Worm (Caenorhabditis elegans) whole organism, late embryonic: Measurements from ENCODE around the gene T03F6.3.
A peak's percentile ranks its signal among the peaks of the same experiment; 100 is the strongest.

Source experiments
- C38D4.7 ChIP-seq: fragments of 200-800 bp; sonication (Bioruptor generic); optimal IDR thresholded peaks from 2 replicates; lab custom pipeline; 2018; ENCODE audit warnings: mild to moderate bottlenecking, missing genetic modification characterization, moderate library complexity, missing compliant biosample characterization
- K02D7.2 ChIP-seq: sonication (generic microtip); optimal IDR thresholded peaks from 2 replicates; lab custom pipeline; 2017; ENCODE audit warnings: mild to moderate bottlenecking, missing genetic modification characterization, missing compliant biosample characterization
- K09A11.1 ChIP-seq: sonication (generic microtip); optimal IDR thresholded peaks from 2 replicates; lab custom pipeline; 2017; ENCODE audit warnings: antibody characterized with exemption, mild to moderate bottlenecking, missing genetic modification characterization, missing compliant biosample characterization; ENCODE audit not compliant: insufficient read depth
- T23F11.4 ChIP-seq: fragments of 200-800 bp; sonication (Bioruptor generic); optimal IDR thresholded peaks from 2 replicates; lab custom pipeline; 2018; ENCODE audit warnings: mild to moderate bottlenecking, missing genetic modification characterization, missing compliant biosample characterization
- Y22D7AL.16 ChIP-seq: sonication (generic microtip); optimal IDR thresholded peaks from 2 replicates; lab custom pipeline; 2016; ENCODE audit warnings: missing genetic modification characterization, missing compliant biosample characterization
- ceh-14 ChIP-seq: sonication (generic microtip); optimal IDR thresholded peaks from 2 replicates; lab custom pipeline; 2016; ENCODE audit warnings: missing genotype, missing genetic modification characterization, missing compliant biosample characterization
- ceh-18 ChIP-seq: sonication (generic microtip); optimal IDR thresholded peaks from 2 replicates; lab custom pipeline; 2016; ENCODE audit warnings: missing genetic modification characterization, missing compliant biosample characterization
- ceh-19 ChIP-seq: fragments of 200-800 bp; sonication (Bioruptor generic); optimal IDR thresholded peaks from 2 replicates; lab custom pipeline; 2018; ENCODE audit warnings: mild to moderate bottlenecking, missing genetic modification characterization, missing compliant biosample characterization
- ceh-22 ChIP-seq: sonication (generic microtip); optimal IDR thresholded peaks from 2 replicates; lab custom pipeline; 2017; ENCODE audit warnings: missing biosample characterization, missing genetic modification characterization
- ceh-31 ChIP-seq: sonication (generic microtip); optimal IDR thresholded peaks from 2 replicates; lab custom pipeline; 2016; ENCODE audit warnings: missing genetic modification characterization, missing compliant biosample characterization
- ceh-48 ChIP-seq: sonication (generic microtip); optimal IDR thresholded peaks from 2 replicates; lab custom pipeline; 2016; ENCODE audit warnings: missing genetic modification characterization, inconsistent platforms, missing compliant biosample characterization
- ceh-6 ChIP-seq: fragments of 200-800 bp; sonication (Bioruptor generic); optimal IDR thresholded peaks from 2 replicates; lab custom pipeline; 2018; ENCODE audit warnings: mild to moderate bottlenecking, missing genetic modification characterization, missing compliant biosample characterization
- ceh-9 ChIP-seq: sonication (generic microtip); optimal IDR thresholded peaks from 2 replicates; lab custom pipeline; 2016; ENCODE audit warnings: mild to moderate bottlenecking, missing genetic modification characterization, inconsistent platforms, missing compliant biosample characterization
- che-1 ChIP-seq: sonication (generic microtip); optimal IDR thresholded peaks from 2 replicates; lab custom pipeline; 2016; ENCODE audit warnings: mild to moderate bottlenecking, missing genetic modification characterization, missing compliant biosample characterization
- dmd-4 ChIP-seq: sonication (generic microtip); optimal IDR thresholded peaks from 2 replicates; lab custom pipeline; 2016; ENCODE audit warnings: borderline replicate concordance, missing genetic modification characterization, missing compliant biosample characterization
- dve-1 ChIP-seq: sonication (generic microtip); optimal IDR thresholded peaks from 2 replicates; lab custom pipeline; 2017; ENCODE audit warnings: antibody characterized with exemption, mild to moderate bottlenecking, missing genetic modification characterization, missing compliant biosample characterization
- elt-2 ChIP-seq: sonication (generic microtip); optimal IDR thresholded peaks from 2 replicates; lab custom pipeline; 2016; ENCODE audit warnings: missing genetic modification reagents, missing genetic modification characterization, missing compliant biosample characterization
- elt-4 ChIP-seq: sonication (generic microtip); optimal IDR thresholded peaks from 2 replicates; lab custom pipeline; 2016; ENCODE audit warnings: missing genetic modification characterization, missing compliant biosample characterization
- eyg-1 ChIP-seq: sonication (generic microtip); optimal IDR thresholded peaks from 2 replicates; lab custom pipeline; 2016; ENCODE audit warnings: missing genotype, missing genetic modification characterization, missing compliant biosample characterization
- fax-1 ChIP-seq: sonication (generic microtip); optimal IDR thresholded peaks from 2 replicates; lab custom pipeline; 2016; ENCODE audit warnings: missing genotype, missing genetic modification characterization, missing compliant biosample characterization
- fkh-10 ChIP-seq: fragments of 150-350 bp; optimal IDR thresholded peaks from 2 replicates; lab custom pipeline; 2014; ENCODE audit warnings: missing biosample characterization, missing genetic modification reagents, missing genetic modification characterization
- gmeb-2 ChIP-seq: sonication (generic microtip); optimal IDR thresholded peaks from 2 replicates; lab custom pipeline; 2016; ENCODE audit warnings: missing genetic modification characterization, inconsistent platforms, missing compliant biosample characterization
- hlh-13 ChIP-seq: fragments of 200-800 bp; sonication (Bioruptor generic); optimal IDR thresholded peaks from 2 replicates; lab custom pipeline; 2018; ENCODE audit warnings: mild to moderate bottlenecking, missing genetic modification characterization, missing compliant biosample characterization
- hlh-30 ChIP-seq: sonication (generic microtip); optimal IDR thresholded peaks from 2 replicates; lab custom pipeline; 2017; ENCODE audit warnings: antibody characterized with exemption, missing genetic modification characterization, missing compliant biosample characterization; ENCODE audit not compliant: insufficient read depth
- hlh-8 ChIP-seq: sonication (generic microtip); optimal IDR thresholded peaks from 2 replicates; lab custom pipeline; 2016; ENCODE audit warnings: missing genotype, missing genetic modification characterization, missing compliant biosample characterization
- lim-6 ChIP-seq: sonication (generic microtip); optimal IDR thresholded peaks from 2 replicates; lab custom pipeline; 2016; ENCODE audit warnings: missing genetic modification characterization, missing compliant biosample characterization
- lin-11 ChIP-seq: fragments of 200-800 bp; sonication (Bioruptor generic); optimal IDR thresholded peaks from 2 replicates; lab custom pipeline; 2018; ENCODE audit warnings: mild to moderate bottlenecking, missing genetic modification characterization, missing compliant biosample characterization
- madf-2 ChIP-seq: sonication (generic microtip); optimal IDR thresholded peaks from 2 replicates; lab custom pipeline; 2017; ENCODE audit warnings: missing genetic modification characterization, missing compliant biosample characterization
- mec-3 ChIP-seq: sonication (generic microtip); optimal IDR thresholded peaks from 2 replicates; lab custom pipeline; 2016; ENCODE audit warnings: borderline replicate concordance, missing genetic modification characterization, missing compliant biosample characterization
- nfya-1 ChIP-seq: sonication (generic microtip); optimal IDR thresholded peaks from 2 replicates; lab custom pipeline; 2017; ENCODE audit warnings: missing genetic modification characterization, mild to moderate bottlenecking, missing compliant biosample characterization, antibody characterized with exemption, moderate library complexity
- nhr-11 ChIP-seq: fragments of 150-350 bp; optimal IDR thresholded peaks from 2 replicates; lab custom pipeline; 2014; ENCODE audit warnings: missing biosample characterization, missing genetic modification characterization
- npax-4 ChIP-seq: sonication (generic microtip); optimal IDR thresholded peaks from 2 replicates; lab custom pipeline; 2016; ENCODE audit warnings: missing genetic modification characterization, missing compliant biosample characterization
- pax-1 ChIP-seq: fragments of 150-350 bp; optimal IDR thresholded peaks from 2 replicates; lab custom pipeline; 2014; ENCODE audit warnings: missing biosample characterization, missing genetic modification characterization
- pha-2 ChIP-seq: sonication (generic microtip); optimal IDR thresholded peaks from 2 replicates; lab custom pipeline; 2017; ENCODE audit warnings: mild to moderate bottlenecking, missing genetic modification characterization, missing compliant biosample characterization
- pqm-1 ChIP-seq: sonication (generic microtip); optimal IDR thresholded peaks from 2 replicates; lab custom pipeline; 2016; ENCODE audit warnings: missing genetic modification characterization, missing compliant biosample characterization
- pros-1 ChIP-seq: fragments of 150-350 bp; optimal IDR thresholded peaks from 2 replicates; lab custom pipeline; 2014; ENCODE audit warnings: missing biosample characterization, missing genetic modification reagents, missing genetic modification characterization
- sox-4 ChIP-seq: sonication (generic microtip); optimal IDR thresholded peaks from 2 replicates; lab custom pipeline; 2017; ENCODE audit warnings: mild to moderate bottlenecking, missing genetic modification characterization, inconsistent platforms, missing compliant biosample characterization
- tbx-7 ChIP-seq: sonication (generic microtip); optimal IDR thresholded peaks from 2 replicates; lab custom pipeline; 2016; ENCODE audit warnings: missing genotype, missing genetic modification characterization, missing compliant biosample characterization
- unc-42 ChIP-seq: sonication (generic microtip); optimal IDR thresholded peaks from 2 replicates; lab custom pipeline; 2016; ENCODE audit warnings: missing genotype, missing genetic modification characterization, missing compliant biosample characterization
- unc-55 ChIP-seq: sonication (generic microtip); optimal IDR thresholded peaks from 2 replicates; lab custom pipeline; 2017; ENCODE audit warnings: missing biosample characterization, missing genetic modification reagents, missing genetic modification characterization
- ztf-16 ChIP-seq: sonication (generic microtip); optimal IDR thresholded peaks from 2 replicates; lab custom pipeline; 2017; ENCODE audit warnings: missing genetic modification characterization, missing compliant biosample characterization

Gene T03F6.3

ce11 chrIII:13381684-13382083 lies 7.5 kb upstream of the T03F6.3 start:
- TF ChIP-seq mec-3 (tag; lab: Kevin White, UChicago) (no peak), unc-42 (tag; lab: Kevin White, UChicago) (peak; percentile 26)

ce11 chrIII:13383159-13383558 lies 6.0 kb upstream of the T03F6.3 start:
- TF ChIP-seq nhr-11, result no peak
- no peak for TF ChIP-seq K09A11.1 (tag; lab: Kevin White, UChicago)
- no peak for TF ChIP-seq eyg-1
- no peak for TF ChIP-seq che-1 (tag; lab: Kevin White, UChicago)
- peak; percentile 58 for TF ChIP-seq nfya-1

ce11 chrIII:13385850-13386249 lies 3.3 kb upstream of the T03F6.3 start, which contains the start of gene T03F6.4:
Gene T03F6.4, plus strand, starts transcription at chrIII:13386150.
- TF ChIP-seq gmeb-2 (tag; lab: Kevin White, UChicago) (no peak), ceh-31 (tag; lab: Kevin White, UChicago) (no peak), T23F11.4 (GFP tag; lab: Kevin White, UChicago) (no peak), ceh-9 (tag; lab: Kevin White, UChicago) (no peak), che-1 (tag; lab: Kevin White, UChicago) (no peak), K02D7.2 (tag; lab: Kevin White, UChicago) (no peak), ceh-18 (tag; lab: Kevin White, UChicago) (no peak), hlh-8 (tag; lab: Kevin White, UChicago) (no peak), npax-4 (tag; lab: Kevin White, UChicago) (no peak)

- TF ChIP-seq dmd-4 (tag; lab: Kevin White, UChicago) (no peak), elt-2 (tag; lab: Kevin White, UChicago) (peak; percentile 92)
Measured at ce11 chrIII:13388621-13389020, 574 bp upstream of the T03F6.3 start.

- TF ChIP-seq lim-6 (tag; lab: Kevin White, UChicago), result no peak
- no peak for TF ChIP-seq ceh-19 (GFP tag; lab: Kevin White, UChicago)
- TF ChIP-seq elt-4 (tag; lab: Kevin White, UChicago), result no peak
- no peak for TF ChIP-seq ztf-16 (tag; lab: Kevin White, UChicago)
- no peak for TF ChIP-seq gmeb-2 (tag; lab: Kevin White, UChicago)
- TF ChIP-seq unc-55 (GFP tag; lab: Kevin White, UChicago), result no peak
- no peak for TF ChIP-seq sox-4
- TF ChIP-seq Y22D7AL.16 (tag; lab: Kevin White, UChicago), result no peak
- no peak for TF ChIP-seq K09A11.1 (tag; lab: Kevin White, UChicago)
- TF ChIP-seq fax-1, result no peak
- no peak for TF ChIP-seq pax-1 (tag; lab: Kevin White, UChicago)
- TF ChIP-seq pha-2 (tag; lab: Kevin White, UChicago), result no peak
- no peak for TF ChIP-seq ceh-22 (tag; lab: Kevin White, UChicago)
- no peak for TF ChIP-seq ceh-31 (tag; lab: Kevin White, UChicago)
- TF ChIP-seq ceh-48, result no peak
- TF ChIP-seq ceh-14 (tag; lab: Kevin White, UChicago), result no peak
- no peak for TF ChIP-seq mec-3 (tag; lab: Kevin White, UChicago)
- no peak for TF ChIP-seq C38D4.7
- no peak for TF ChIP-seq fkh-10 (GFP tag; lab: Kevin White, UChicago)
Measured at ce11 chrIII:13390789-13391188, 1.6 kb downstream of the T03F6.3 start.

ce11 chrIII:13393239-13393638 lies 4.0 kb downstream of the T03F6.3 start, which contains the start of gene dnj-17:
Gene dnj-17, minus strand, starts transcription at chrIII:13393339.
- TF ChIP-seq elt-2 (tag; lab: Kevin White, UChicago) (no peak), pros-1 (no peak), hlh-13 (GFP tag; lab: Kevin White, UChicago) (no peak), lim-6 (tag; lab: Kevin White, UChicago) (no peak), madf-2 (no peak), Y22D7AL.16 (tag; lab: Kevin White, UChicago) (no peak), pqm-1 (tag; lab: Kevin White, UChicago) (no peak), ceh-6 (no peak), lin-11 (tag; lab: Kevin White, UChicago) (no peak), hlh-30 (tag; lab: Kevin White, UChicago) (no peak), tbx-7 (no peak), dve-1 (tag; lab: Kevin White, UChicago) (no peak)
- TF ChIP-seq, all 69 proteins: peak for 0
